Worm (Caenorhabditis elegans): ENCODE measurements around the gene psr-1.

Gene psr-1

ce11 chrIV:4703911-4704310 is 50.8 kb downstream of the psr-1 start, which contains the start of gene ogdh-1:
Gene ogdh-1, minus strand, starts transcription at chrIV:4704011.
- no peak for TF ChIP-seq lin-15B (tag; optimal IDR thresholded peaks at IDR 0.05)
- TF ChIP-seq unc-62 (GFP tag; optimal IDR thresholded peaks at IDR 0.05), result no peak
- no peak for TF ChIP-seq tbx-2 (tag; optimal IDR thresholded peaks at IDR 0.05)
- no peak for TF ChIP-seq nhr-23 (tag; optimal IDR thresholded peaks at IDR 0.05)
- TF ChIP-seq nfya-1 (tag; optimal IDR thresholded peaks at IDR 0.05; ENCODE audit: insufficient read depth), result no peak
- no peak for TF ChIP-seq fos-1 (tag; optimal IDR thresholded peaks at IDR 0.05)
- no peak for TF ChIP-seq ceh-82 (tag; optimal IDR thresholded peaks at IDR 0.05)
- TF ChIP-seq nhr-11 (tag; optimal IDR thresholded peaks at IDR 0.05), result no peak
- TF ChIP-seq ama-1 (optimal IDR thresholded peaks at IDR 0.05), result no peak
- no peak for TF ChIP-seq pqm-1 (tag; optimal IDR thresholded peaks at IDR 0.05)
- no peak for TF ChIP-seq elt-1 (tag; optimal IDR thresholded peaks at IDR 0.05)
- no peak for TF ChIP-seq nhr-28 (tag; optimal IDR thresholded peaks at IDR 0.05)
- TF ChIP-seq nhr-237 (tag; optimal IDR thresholded peaks at IDR 0.05), result no peak
- TF ChIP-seq nhr-67 (tag; optimal IDR thresholded peaks at IDR 0.05), result no peak
- TF ChIP-seq nhr-76 (tag; optimal IDR thresholded peaks at IDR 0.05), result no peak

ce11 chrIV:4705182-4705581 is 52.1 kb downstream of the psr-1 start:
- TF ChIP-seq ztf-4 (tag; optimal IDR thresholded peaks at IDR 0.05) (no peak), ama-1 (optimal IDR thresholded peaks at IDR 0.05) (no peak), egl-5 (tag; optimal IDR thresholded peaks at IDR 0.05) (peak; percentile 7), nhr-12 (tag; optimal IDR thresholded peaks at IDR 0.05) (no peak), egl-27 (tag; optimal IDR thresholded peaks at IDR 0.05) (no peak), nhr-23 (tag; optimal IDR thresholded peaks at IDR 0.05) (peak; percentile 72), hmg-11 (tag; optimal IDR thresholded peaks at IDR 0.05) (peak; percentile 7), nfya-1 (tag; optimal IDR thresholded peaks at IDR 0.05; ENCODE audit: insufficient read depth) (peak; percentile 92), jun-1 (tag; optimal IDR thresholded peaks at IDR 0.05) (peak; percentile 58), pha-4 (tag; optimal IDR thresholded peaks at IDR 0.05) (peak; percentile 67), R02D3.7 (tag; optimal IDR thresholded peaks at IDR 0.05) (no peak), tbx-2 (tag; optimal IDR thresholded peaks at IDR 0.05) (no peak), pqm-1 (tag; optimal IDR thresholded peaks at IDR 0.05) (peak; percentile 47), unc-39 (tag; optimal IDR thresholded peaks at IDR 0.05) (no peak), snpc-4 (tag; optimal IDR thresholded peaks at IDR 0.05) (peak; percentile 46), elt-2 (tag; optimal IDR thresholded peaks at IDR 0.05) (peak; percentile 72), lsy-12 (tag; optimal IDR thresholded peaks at IDR 0.05) (peak; percentile 45), lin-39 (tag; optimal IDR thresholded peaks at IDR 0.05) (peak; percentile 60), lin-15B (tag; optimal IDR thresholded peaks at IDR 0.05) (peak; percentile 68), nhr-25 (tag; optimal IDR thresholded peaks at IDR 0.05) (peak; percentile 55)
